1 fruit fly cellular context compared by ENCODE assay signal in the genomic region with DNA sequence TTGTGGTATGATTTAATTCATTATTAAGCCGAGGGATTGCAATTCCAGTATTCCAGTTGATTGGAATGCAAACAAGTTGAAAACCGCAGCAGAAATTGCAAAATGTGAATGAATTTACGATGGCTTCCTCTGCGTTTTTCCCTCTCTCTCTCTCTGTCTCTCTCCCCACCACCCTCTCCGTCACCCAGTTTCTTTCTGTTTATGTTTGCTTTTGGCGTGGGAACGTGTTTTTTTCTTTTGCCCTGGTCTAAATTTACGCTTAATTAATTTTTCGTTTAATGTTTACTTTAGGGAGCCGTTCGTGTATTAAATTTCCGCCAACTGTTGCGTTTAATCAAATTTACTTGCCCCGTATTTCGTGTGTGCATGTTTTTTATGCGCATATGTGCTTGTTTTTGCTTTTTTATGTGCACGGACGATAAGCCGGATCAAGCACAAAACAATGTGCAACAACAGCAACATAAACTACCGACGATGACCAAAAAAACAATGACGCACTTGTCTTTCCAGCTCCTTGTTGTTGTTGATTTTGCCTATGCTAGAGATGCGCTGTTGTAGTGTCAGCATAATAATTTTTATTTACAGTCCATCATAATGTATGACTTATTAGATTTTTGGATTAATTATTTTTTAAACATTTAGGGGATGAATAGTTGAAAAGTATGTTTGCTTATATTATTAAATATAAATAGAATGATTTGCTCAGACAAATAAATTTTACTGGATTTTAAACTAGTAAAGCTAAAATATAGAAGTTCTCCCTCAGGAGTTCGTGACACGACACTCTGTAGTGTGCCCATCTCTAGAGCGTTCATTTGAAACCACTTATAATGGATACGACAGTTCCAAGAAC.
TF ChIP-seq lines count a peak whose summit lies in the region.

No protein-coding gene starts in this region.

TF ChIP-seq in whole organism, embryonic, 481 proteins besides CTCF, POLR2A, EP300 and RAD21 (continued from another document and continues in another):
- TF ChIP-seq hbn (GFP tag; IDR thresholded peaks at IDR 0.05; lab: Robert Waterston, UW; ENCODE audit: partially characterized antibody) (peak; percentile 76), mld (GFP tag; IDR thresholded peaks at IDR 0.05; lab: Robert Waterston, UW; ENCODE audit: partially characterized antibody) (peak; percentile 20; the same call in 1 of the 3 replicates), Nf-YA (GFP tag; IDR thresholded peaks at IDR 0.05; lab: Robert Waterston, UW) (0 out of 2 replicates have a peak, but pooled peaks have one; percentile 10), CG7556 (GFP tag; optimal IDR thresholded peaks at IDR 0.05; lab: Kevin White, UChicago) (peak; percentile 84), lov (optimal IDR thresholded peaks at IDR 0.05; lab: Kevin White, UChicago) (no peak), lov (GFP tag; IDR thresholded peaks at IDR 0.05; lab: Robert Waterston, UW) (no peak), CG7372 (GFP tag; IDR thresholded peaks at IDR 0.05; lab: Robert Waterston, UW) (no peak), MESR4 (GFP tag; optimal IDR thresholded peaks at IDR 0.05; lab: Kevin White, UChicago) (no peak), Atf6 (GFP tag; IDR thresholded peaks at IDR 0.05; lab: Robert Waterston, UW) (peak; percentile 79), ash1 (GFP tag; optimal IDR thresholded peaks at IDR 0.05; lab: Kevin White, UChicago) (no peak), wor (GFP tag; IDR thresholded peaks at IDR 0.05; lab: Robert Waterston, UW) (peak; percentile 68), CG6854 (GFP tag; optimal IDR thresholded peaks at IDR 0.05; lab: Kevin White, UChicago) (peak; percentile 54), CG4360 (GFP tag; IDR thresholded peaks at IDR 0.05; lab: Robert Waterston, UW) (peak; percentile 37; the same call in 1 of the 2 replicates), Hmr (GFP tag; optimal IDR thresholded peaks at IDR 0.05; lab: Kevin White, UChicago) (peak; percentile 83), D (optimal IDR thresholded peaks at IDR 0.05; lab: Kevin White, UChicago) (no peak), D (GFP tag; optimal IDR thresholded peaks at IDR 0.05; lab: Kevin White, UChicago) (peak; percentile 59), CG13123 (GFP tag; optimal IDR thresholded peaks at IDR 0.05; lab: Kevin White, UChicago) (peak; percentile 60), CG17328 (GFP tag; IDR thresholded peaks at IDR 0.05; lab: Robert Waterston, UW) (peak; percentile 59; the same call in 1 of the 2 replicates), CG32532 (GFP tag; IDR thresholded peaks at IDR 0.05; lab: Robert Waterston, UW) (peak; percentile 27; the same call in 1 of the 2 replicates), CG1024 (GFP tag; IDR thresholded peaks at IDR 0.05; lab: Robert Waterston, UW) (0 out of 2 replicates have a peak, but pooled peaks have one; percentile 44), CG1233 (GFP tag; optimal IDR thresholded peaks at IDR 0.05; lab: Kevin White, UChicago) (peak; percentile 73), CG2875 (GFP tag; optimal IDR thresholded peaks at IDR 0.05; lab: Kevin White, UChicago) (no peak), CG12769 (tag; optimal IDR thresholded peaks at IDR 0.05; lab: Kevin White, UChicago) (peak; percentile 17), CG15696 (tag; optimal IDR thresholded peaks at IDR 0.05; lab: Kevin White, UChicago) (peak; percentile 84), zen (tag; optimal IDR thresholded peaks at IDR 0.05; lab: Kevin White, UChicago) (peak; percentile 75), pb (GFP tag; optimal IDR thresholded peaks at IDR 0.05; lab: Kevin White, UChicago) (no peak), CG11085 (GFP tag; IDR thresholded peaks at IDR 0.05; lab: Robert Waterston, UW) (peak; percentile 31; the same call in 1 of the 2 replicates), Lhr (GFP tag; optimal IDR thresholded peaks at IDR 0.05; lab: Kevin White, UChicago) (peak; percentile 20), CG15479 (GFP tag; optimal IDR thresholded peaks at IDR 0.05; lab: Kevin White, UChicago) (no peak), Fer3 (tag; optimal IDR thresholded peaks at IDR 0.05; lab: Kevin White, UChicago) (peak; percentile 80), stwl (tag; optimal IDR thresholded peaks at IDR 0.05; lab: Kevin White, UChicago) (no peak), CG9876 (GFP tag; optimal IDR thresholded peaks at IDR 0.05; lab: Kevin White, UChicago) (no peak), CG6654 (GFP tag; optimal IDR thresholded peaks at IDR 0.05; lab: Kevin White, UChicago) (peak; percentile 7), dm (GFP tag; optimal IDR thresholded peaks at IDR 0.05; lab: Kevin White, UChicago) (no peak), lilli (GFP tag; optimal IDR thresholded peaks at IDR 0.05; lab: Kevin White, UChicago) (peak; percentile 47), CG10274 (GFP tag; optimal IDR thresholded peaks at IDR 0.05; lab: Kevin White, UChicago) (peak; percentile 32), onecut (GFP tag; IDR thresholded peaks at IDR 0.05; lab: Robert Waterston, UW) (peak; percentile 56), her (GFP tag; optimal IDR thresholded peaks at IDR 0.05; lab: Kevin White, UChicago) (no peak), Xrp1 (GFP tag; IDR thresholded peaks at IDR 0.05; lab: Robert Waterston, UW) (peak; percentile 68), CG4820 (GFP tag; optimal IDR thresholded peaks at IDR 0.05; lab: Kevin White, UChicago) (peak; percentile 56), danr (GFP tag; IDR thresholded peaks at IDR 0.05; lab: Robert Waterston, UW) (0 out of 2 replicates have a peak, but pooled peaks have one; percentile 8), Opbp (GFP tag; IDR thresholded peaks at IDR 0.05; lab: Robert Waterston, UW; ENCODE audit: partially characterized antibody) (no peak), gem (tag; optimal IDR thresholded peaks at IDR 0.05; lab: Kevin White, UChicago) (peak; percentile 88), CG31224 (GFP tag; IDR thresholded peaks at IDR 0.05; lab: Robert Waterston, UW) (no peak), Fer1 (GFP tag; optimal IDR thresholded peaks at IDR 0.05; lab: Kevin White, UChicago) (peak; percentile 77), CG17186 (GFP tag; optimal IDR thresholded peaks at IDR 0.05; lab: Kevin White, UChicago) (no peak), CG16863 (GFP tag; optimal IDR thresholded peaks at IDR 0.05; lab: Kevin White, UChicago) (no peak), CG5245 (GFP tag; optimal IDR thresholded peaks at IDR 0.05; lab: Kevin White, UChicago) (no peak), gce (GFP tag; IDR thresholded peaks at IDR 0.05; lab: Robert Waterston, UW) (peak; percentile 51; the same call in 1 of the 3 replicates), CG9215 (GFP tag; IDR thresholded peaks at IDR 0.05; lab: Robert Waterston, UW) (peak; percentile 53), CG11723 (GFP tag; optimal IDR thresholded peaks at IDR 0.05; lab: Kevin White, UChicago) (peak; percentile 45), CG15269 (tag; optimal IDR thresholded peaks at IDR 0.05; lab: Kevin White, UChicago) (peak; percentile 82), CG10147 (GFP tag; optimal IDR thresholded peaks at IDR 0.05; lab: Kevin White, UChicago) (peak; percentile 80), CG9437 (GFP tag; optimal IDR thresholded peaks at IDR 0.05; lab: Kevin White, UChicago) (peak; percentile 69), CG15011 (GFP tag; optimal IDR thresholded peaks at IDR 0.05; lab: Kevin White, UChicago) (peak; percentile 38), CG14860 (GFP tag; IDR thresholded peaks at IDR 0.05; lab: Robert Waterston, UW; ENCODE audit: partially characterized antibody) (peak; percentile 45; the same call in 1 of the 3 replicates), HLHmδ (GFP tag; optimal IDR thresholded peaks at IDR 0.05; lab: Kevin White, UChicago) (no peak), Jarid2 (GFP tag; optimal IDR thresholded peaks at IDR 0.05; lab: Kevin White, UChicago) (no peak), pho (GFP tag; optimal IDR thresholded peaks at IDR 0.05; lab: Kevin White, UChicago) (no peak), Hand (GFP tag; optimal IDR thresholded peaks at IDR 0.05; lab: Kevin White, UChicago) (peak; percentile 68), Max (GFP tag; optimal IDR thresholded peaks at IDR 0.05; lab: Kevin White, UChicago) (peak; percentile 62), tll (GFP tag; optimal IDR thresholded peaks at IDR 0.05; lab: Kevin White, UChicago) (no peak), lmd (GFP tag; IDR thresholded peaks at IDR 0.05; lab: Robert Waterston, UW) (no peak), wek (GFP tag; optimal IDR thresholded peaks at IDR 0.05; lab: Kevin White, UChicago) (no peak), sima (GFP tag; optimal IDR thresholded peaks at IDR 0.05; lab: Kevin White, UChicago) (no peak), az2 (GFP tag; optimal IDR thresholded peaks at IDR 0.05; lab: Kevin White, UChicago) (peak; percentile 71), kni (GFP tag; optimal IDR thresholded peaks at IDR 0.05; lab: Kevin White, UChicago) (peak; percentile 42), Taf1 (GFP tag; IDR thresholded peaks at IDR 0.05; lab: Robert Waterston, UW) (peak; percentile 58; the same call in 1 of the 2 replicates), crc (GFP tag; optimal IDR thresholded peaks at IDR 0.05; lab: Kevin White, UChicago) (no peak), Sry-β (GFP tag; optimal IDR thresholded peaks at IDR 0.05; lab: Kevin White, UChicago) (peak; percentile 63), Usf (GFP tag; optimal IDR thresholded peaks at IDR 0.05; lab: Kevin White, UChicago) (peak; percentile 23), chinmo (GFP tag; IDR thresholded peaks at IDR 0.05; lab: Robert Waterston, UW; ENCODE audit: partially characterized antibody) (0 out of 4 replicates have a peak, but pooled peaks have one; percentile 56), vfl (GFP tag; optimal IDR thresholded peaks at IDR 0.05; lab: Kevin White, UChicago) (peak; percentile 12), dmrt99B (tag; optimal IDR thresholded peaks at IDR 0.05; lab: Kevin White, UChicago) (peak; percentile 80), CG16815 (GFP tag; optimal IDR thresholded peaks at IDR 0.05; lab: Kevin White, UChicago) (peak; percentile 43), PHDP (tag; optimal IDR thresholded peaks at IDR 0.05; lab: Kevin White, UChicago) (peak; percentile 77), bowl (GFP tag; IDR thresholded peaks at IDR 0.05; lab: Robert Waterston, UW) (0 out of 2 replicates have a peak, but pooled peaks have one; percentile 8), grau (tag; optimal IDR thresholded peaks at IDR 0.05; lab: Kevin White, UChicago) (no peak), MTF-1 (GFP tag; optimal IDR thresholded peaks at IDR 0.05; lab: Kevin White, UChicago; ENCODE audit: borderline replicate concordance) (peak; percentile 8), maf-S (GFP tag; optimal IDR thresholded peaks at IDR 0.05; lab: Kevin White, UChicago) (no peak), GATAe (GFP tag; conservative IDR thresholded peaks at IDR 0.05; lab: Robert Waterston, UW) (no peak), CG14050 (GFP tag; IDR thresholded peaks at IDR 0.05; lab: Robert Waterston, UW) (peak; percentile 55), CG10979 (tag; optimal IDR thresholded peaks at IDR 0.05; lab: Kevin White, UChicago) (peak; percentile 76), Gsc (GFP tag; IDR thresholded peaks at IDR 0.05; lab: Robert Waterston, UW) (no peak), CG13296 (GFP tag; optimal IDR thresholded peaks at IDR 0.05; lab: Kevin White, UChicago) (peak; percentile 72), Hr39 (optimal IDR thresholded peaks at IDR 0.05; lab: Kevin White, UChicago) (no peak), CG9797 (GFP tag; optimal IDR thresholded peaks at IDR 0.05; lab: Kevin White, UChicago) (no peak), CG14965 (GFP tag; optimal IDR thresholded peaks at IDR 0.05; lab: Kevin White, UChicago; ENCODE audit: borderline replicate concordance) (no peak), Dfd (GFP tag; optimal IDR thresholded peaks at IDR 0.05; lab: Kevin White, UChicago) (no peak), Bteb2 (GFP tag; optimal IDR thresholded peaks at IDR 0.05; lab: Kevin White, UChicago) (peak; percentile 44), CG6813 (GFP tag; optimal IDR thresholded peaks at IDR 0.05; lab: Kevin White, UChicago) (peak; percentile 54), CG9609 (GFP tag; optimal IDR thresholded peaks at IDR 0.05; lab: Kevin White, UChicago) (no peak), CG10431 (GFP tag; optimal IDR thresholded peaks at IDR 0.05; lab: Kevin White, UChicago) (no peak), CG9727 (GFP tag; optimal IDR thresholded peaks at IDR 0.05; lab: Kevin White, UChicago) (peak; percentile 77), Bdp1 (GFP tag; optimal IDR thresholded peaks at IDR 0.05; lab: Kevin White, UChicago) (no peak), CG12744 (GFP tag; optimal IDR thresholded peaks at IDR 0.05; lab: Kevin White, UChicago) (no peak), HLH54F (GFP tag; optimal IDR thresholded peaks at IDR 0.05; lab: Kevin White, UChicago) (peak; percentile 42), CG14710 (tag; optimal IDR thresholded peaks at IDR 0.05; lab: Kevin White, UChicago) (peak; percentile 82), zen2 (GFP tag; IDR thresholded peaks at IDR 0.05; lab: Robert Waterston, UW; ENCODE audit: partially characterized antibody) (peak; percentile 50; the same call in 1 of the 3 replicates), mirr (GFP tag; optimal IDR thresholded peaks at IDR 0.05; lab: Kevin White, UChicago) (no peak), Sox100B (GFP tag; optimal IDR thresholded peaks at IDR 0.05; lab: Kevin White, UChicago) (peak; percentile 86), Neu2 (GFP tag; optimal IDR thresholded peaks at IDR 0.05; lab: Kevin White, UChicago; ENCODE audit: borderline replicate concordance) (no peak), pum (GFP tag; optimal IDR thresholded peaks at IDR 0.05; lab: Kevin White, UChicago) (no peak), HLH4C (GFP tag; IDR thresholded peaks at IDR 0.05; lab: Robert Waterston, UW; ENCODE audit: partially characterized antibody) (peak; percentile 58; the same call in 2 of the 3 replicates), lab (GFP tag; optimal IDR thresholded peaks at IDR 0.05; lab: Kevin White, UChicago) (peak; percentile 86), CG2889 (GFP tag; IDR thresholded peaks at IDR 0.05; lab: Robert Waterston, UW) (peak; percentile 64), CG1529 (GFP tag; optimal IDR thresholded peaks at IDR 0.05; lab: Kevin White, UChicago) (peak; percentile 36), CG3995 (GFP tag; optimal IDR thresholded peaks at IDR 0.05; lab: Kevin White, UChicago) (peak; percentile 21), dmrt11E (tag; optimal IDR thresholded peaks at IDR 0.05; lab: Kevin White, UChicago) (peak; percentile 77), bsh (GFP tag; optimal IDR thresholded peaks at IDR 0.05; lab: Kevin White, UChicago) (peak in 1 of 2 experiments; percentile 74), pros (GFP tag; optimal IDR thresholded peaks at IDR 0.05; lab: Kevin White, UChicago) (no peak), trh (GFP tag; optimal IDR thresholded peaks at IDR 0.05; lab: Kevin White, UChicago) (peak; percentile 21), CG9817 (tag; optimal IDR thresholded peaks at IDR 0.05; lab: Kevin White, UChicago) (peak; percentile 69), CG12391 (tag; optimal IDR thresholded peaks at IDR 0.05; lab: Kevin White, UChicago) (peak; percentile 86), Tbp (GFP tag; optimal IDR thresholded peaks at IDR 0.05; lab: Kevin White, UChicago) (no peak), ranshi (GFP tag; IDR thresholded peaks at IDR 0.05; lab: Robert Waterston, UW) (peak; percentile 74), pita (GFP tag; optimal IDR thresholded peaks at IDR 0.05; lab: Kevin White, UChicago) (no peak)
